Worm (Caenorhabditis elegans) whole organism, early embryonic: ENCODE data around the gene F58D2.3.

Experiments
- B0310.2 ChIP-seq: sonication (generic microtip); optimal IDR thresholded peaks from 2 replicates; lab custom pipeline; 2016; ENCODE audit warnings: mild to moderate bottlenecking, missing genetic modification characterization, missing compliant biosample characterization
- F13C5.2 ChIP-seq: sonication (generic microtip); optimal IDR thresholded peaks from 2 replicates; lab custom pipeline; 2017; ENCODE audit warnings: mild to moderate bottlenecking, missing genetic modification characterization, inconsistent platforms, missing compliant biosample characterization
- aly-1 ChIP-seq: sonication (generic microtip); optimal IDR thresholded peaks from 2 replicates; lab custom pipeline; 2016; ENCODE audit warnings: missing genetic modification characterization, missing compliant biosample characterization
- ama-1 ChIP-seq: fragments of 150-350 bp; optimal IDR thresholded peaks from 2 replicates; lab custom pipeline; 2014
- ceh-13 ChIP-seq: fragments of 200-800 bp; sonication (Bioruptor generic); optimal IDR thresholded peaks from 2 replicates; lab custom pipeline; 2018; ENCODE audit warnings: mild to moderate bottlenecking, missing genetic modification characterization, missing compliant biosample characterization
- ceh-36 ChIP-seq: sonication (generic microtip); optimal IDR thresholded peaks from 2 replicates; lab custom pipeline; 2016; ENCODE audit warnings: missing genetic modification characterization, inconsistent platforms, missing compliant biosample characterization
- ets-7 ChIP-seq: sonication (generic microtip); optimal IDR thresholded peaks from 2 replicates; lab custom pipeline; 2016; ENCODE audit warnings: missing genotype, missing genetic modification characterization, missing compliant biosample characterization
- flt-1 ChIP-seq: fragments of 200-800 bp; sonication (Bioruptor generic); IDR thresholded peaks from 2 replicates; pipeline ENCODE4 v1.3.6; 2022; ENCODE audit warnings: missing genetic modification characterization, missing compliant biosample characterization
- hmbx-1 ChIP-seq: sonication (generic microtip); optimal IDR thresholded peaks from 2 replicates; lab custom pipeline; 2016; ENCODE audit warnings: mild to moderate bottlenecking, missing genetic modification characterization, missing compliant biosample characterization
- hmg-4 ChIP-seq: fragments of 200-800 bp; sonication (Bioruptor generic); optimal IDR thresholded peaks from 2 replicates; lab custom pipeline; 2018; ENCODE audit warnings: mild to moderate bottlenecking, missing genetic modification characterization, missing compliant biosample characterization
- hnd-1 ChIP-seq: sonication (generic microtip); optimal IDR thresholded peaks from 2 replicates; lab custom pipeline; 2016; ENCODE audit warnings: missing genetic modification characterization, missing compliant biosample characterization
- pes-1 ChIP-seq: fragments of 200-800 bp; sonication (Bioruptor generic); IDR thresholded peaks from 2 replicates; pipeline ENCODE4 v1.3.6; 2022; ENCODE audit warnings: missing genetic modification reagents, missing genetic modification characterization, missing compliant biosample characterization
- scrt-1 ChIP-seq: fragments of 200-800 bp; sonication (Bioruptor generic); IDR thresholded peaks from 2 replicates; pipeline ENCODE4 v1.3.6; 2022; ENCODE audit warnings: missing genetic modification characterization, missing compliant biosample characterization
- sea-1 ChIP-seq: fragments of 200-800 bp; sonication (Bioruptor generic); conservative IDR thresholded peaks from 2 replicates; pipeline ENCODE4 v1.3.6; 2022; ENCODE audit warnings: missing genetic modification characterization, missing compliant biosample characterization
- tbx-11 ChIP-seq: fragments of 200-800 bp; sonication (Bioruptor generic); IDR thresholded peaks from 2 replicates; pipeline ENCODE4 v1.3.6; 2022; ENCODE audit warnings: missing genetic modification characterization, missing compliant biosample characterization
- tbx-37 ChIP-seq: fragments of 200-800 bp; sonication (Bioruptor generic); conservative IDR thresholded peaks from 2 replicates; pipeline ENCODE4 v1.3.6; 2022; ENCODE audit warnings: missing genetic modification reagents, missing genetic modification characterization, missing compliant biosample characterization
- tra-4 ChIP-seq: sonication (generic microtip); optimal IDR thresholded peaks from 2 replicates; lab custom pipeline; 2017; ENCODE audit warnings: missing genetic modification characterization, missing compliant biosample characterization

The F58D2.3 gene

DNA sequence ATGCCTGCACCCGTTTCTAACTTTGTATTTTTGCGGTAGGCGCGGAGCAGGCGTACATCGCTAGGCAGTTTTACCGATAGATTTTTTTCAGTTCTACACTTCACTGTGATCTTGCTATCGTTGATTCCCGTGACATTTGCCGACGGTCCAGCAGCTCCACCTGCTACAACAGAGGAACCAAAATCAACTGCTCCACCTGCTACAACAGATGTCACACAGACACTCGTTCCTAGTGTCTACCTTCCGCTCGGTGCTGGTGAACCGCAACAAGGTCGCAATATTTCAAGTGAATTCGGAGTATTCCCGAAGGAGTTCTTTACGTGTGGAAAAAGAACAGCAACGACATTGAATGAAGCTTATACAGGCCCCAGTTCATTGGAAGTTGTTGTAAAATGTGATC lies 9.5 kb upstream of the F58D2.3 start:
- no peak for TF ChIP-seq pes-1 (GFP tag; lab: Robert Waterston, UW)
- TF ChIP-seq aly-1 (tag; lab: Kevin White, UChicago): no peak
- no peak for TF ChIP-seq sea-1 (GFP tag; lab: Robert Waterston, UW)
- no peak for TF ChIP-seq tbx-11 (GFP tag; lab: Robert Waterston, UW)

- TF ChIP-seq F13C5.2 (tag; lab: Kevin White, UChicago): no peak
- no peak for TF ChIP-seq tbx-37 (GFP tag; lab: Robert Waterston, UW)
- no peak for TF ChIP-seq hmg-4 (GFP tag; lab: Kevin White, UChicago)
Measured at ce11 chrIV:13189467-13189866, 8.8 kb upstream of the F58D2.3 start, which contains the start of gene F58D2.2. Gene F58D2.2 (plus strand): TSS chrIV:13189767.

DNA sequence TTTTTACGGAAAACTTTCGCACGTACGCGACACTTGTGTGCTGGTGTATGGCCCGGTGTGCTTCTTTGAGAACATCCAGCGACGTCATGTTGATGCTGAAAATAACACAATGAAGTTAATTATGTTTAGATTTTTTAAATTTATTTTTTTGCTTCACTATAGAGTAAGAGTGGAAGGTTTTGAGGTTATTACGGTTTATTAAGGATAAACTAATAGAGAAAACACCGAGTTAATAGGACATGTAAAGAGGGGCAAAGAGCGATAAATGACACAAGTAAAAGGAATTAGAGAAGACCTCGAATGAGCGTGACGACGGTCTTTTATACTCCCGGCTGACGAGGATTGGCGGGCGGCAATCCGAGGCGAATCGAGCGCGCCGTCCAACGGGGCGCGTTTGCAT lies 8.3 kb upstream of the F58D2.3 start, which contains the start of gene F58D2.4:
F58D2.4 (minus strand) TSS at position 101 of the 400 bp plus-strand sequence.
- TF ChIP-seq hnd-1 (tag; lab: Kevin White, UChicago) (no peak), sea-1 (GFP tag; lab: Robert Waterston, UW) (no peak), hmbx-1 (no peak), tbx-37 (GFP tag; lab: Robert Waterston, UW) (no peak), ceh-36 (tag; lab: Kevin White, UChicago) (no peak), B0310.2 (tag; lab: Kevin White, UChicago) (no peak), pes-1 (GFP tag; lab: Robert Waterston, UW) (no peak), ets-7 (tag; lab: Kevin White, UChicago) (no peak), F13C5.2 (tag; lab: Kevin White, UChicago) (no peak), ceh-13 (GFP tag; lab: Kevin White, UChicago) (no peak), tra-4 (tag; lab: Kevin White, UChicago) (no peak), ama-1 (lab: Kevin White, UChicago) (no peak), hmg-4 (GFP tag; lab: Kevin White, UChicago) (no peak), aly-1 (tag; lab: Kevin White, UChicago) (no peak), scrt-1 (GFP tag; lab: Robert Waterston, UW) (no peak)

ce11 chrIV:13179295-13179694 lies 1.3 kb downstream of the F58D2.3 start, which contains the start of gene lev-1:
Gene lev-1 (minus strand): TSS chrIV:13179395.
- TF ChIP-seq ceh-36 (tag; lab: Kevin White, UChicago) (no peak), F13C5.2 (tag; lab: Kevin White, UChicago) (peak; percentile 8), hmg-4 (GFP tag; lab: Kevin White, UChicago) (no peak)

- TF ChIP-seq sea-1 (GFP tag; lab: Robert Waterston, UW) (no peak), F13C5.2 (tag; lab: Kevin White, UChicago) (no peak)
Measured at ce11 chrIV:13173359-13173758, 7.3 kb downstream of the F58D2.3 start.

- TF ChIP-seq F13C5.2 (tag; lab: Kevin White, UChicago) (no peak), hmg-4 (GFP tag; lab: Kevin White, UChicago) (no peak), scrt-1 (GFP tag; lab: Robert Waterston, UW) (no peak), ets-7 (tag; lab: Kevin White, UChicago) (no peak), pes-1 (GFP tag; lab: Robert Waterston, UW) (no peak), hmbx-1 (no peak), B0310.2 (tag; lab: Kevin White, UChicago) (no peak), flt-1 (GFP tag; lab: Robert Waterston, UW) (no peak), tbx-11 (GFP tag; lab: Robert Waterston, UW) (no peak), ceh-13 (GFP tag; lab: Kevin White, UChicago) (no peak), tbx-37 (GFP tag; lab: Robert Waterston, UW) (no peak)
Measured at ce11 chrIV:13170241-13170640, 10.4 kb downstream of the F58D2.3 start, which contains the start of gene nas-14. Gene nas-14 (plus strand): TSS chrIV:13170541.

DNA sequence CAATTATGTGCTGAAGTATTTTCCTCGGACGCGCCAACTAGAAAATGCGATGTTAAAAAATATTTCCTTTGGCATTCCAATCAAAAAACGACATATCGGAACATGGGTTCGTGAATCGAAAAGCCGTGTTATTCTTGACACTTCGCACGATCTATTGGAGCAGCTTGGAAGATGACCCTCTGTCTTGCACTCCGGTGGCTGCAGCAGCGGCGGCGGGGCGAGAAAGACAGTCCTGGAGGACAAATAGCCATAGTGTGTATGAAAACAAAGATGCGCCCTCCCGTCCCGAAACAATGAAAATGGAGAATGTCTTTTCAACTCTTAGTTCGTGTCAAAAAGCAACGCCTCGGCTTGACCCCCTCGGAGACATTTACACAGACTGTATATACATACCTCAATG lies 13.1 kb downstream of the F58D2.3 start:
- TF ChIP-seq scrt-1 (GFP tag; lab: Robert Waterston, UW) (no peak), tbx-11 (GFP tag; lab: Robert Waterston, UW) (no peak), hnd-1 (tag; lab: Kevin White, UChicago) (no peak), flt-1 (GFP tag; lab: Robert Waterston, UW) (no peak), F13C5.2 (tag; lab: Kevin White, UChicago) (no peak), B0310.2 (tag; lab: Kevin White, UChicago) (no peak), ceh-13 (GFP tag; lab: Kevin White, UChicago) (no peak)

DNA sequence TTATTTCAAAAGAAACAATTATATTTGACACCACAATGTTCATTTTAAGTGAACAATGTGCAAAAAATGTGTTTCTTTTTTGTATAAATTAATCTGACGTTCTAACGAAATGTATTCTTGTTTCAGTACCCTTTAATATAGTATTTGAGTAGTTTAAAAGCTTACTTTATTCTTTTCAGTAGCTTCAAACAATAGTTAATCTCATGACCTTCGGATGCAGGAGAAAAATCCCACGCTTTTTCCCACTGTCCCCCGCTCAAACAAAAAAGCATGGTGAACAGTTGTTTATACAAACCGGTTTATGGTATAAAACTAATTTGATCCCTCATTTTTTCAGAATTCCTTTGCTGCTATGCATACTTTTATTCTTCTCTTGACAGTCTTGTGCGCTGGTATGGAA lies 15.4 kb downstream of the F58D2.3 start, which contains the start of gene scl-14:
scl-14 (plus strand) TSS at position 301 of the 400 bp plus-strand sequence.
- TF ChIP-seq hmbx-1 (no peak), tbx-11 (GFP tag; lab: Robert Waterston, UW) (no peak), ceh-13 (GFP tag; lab: Kevin White, UChicago) (no peak), aly-1 (tag; lab: Kevin White, UChicago) (no peak), ets-7 (tag; lab: Kevin White, UChicago) (no peak), scrt-1 (GFP tag; lab: Robert Waterston, UW) (no peak), F13C5.2 (tag; lab: Kevin White, UChicago) (no peak), pes-1 (GFP tag; lab: Robert Waterston, UW) (no peak)
